Fruit fly (Drosophila melanogaster) whole organism, embryonic: Measurements from ENCODE around the gene CG31883.

Experiments used
- Asciz ChIP-seq: fragments of 200-800 bp; sonication (Bioruptor generic); optimal IDR thresholded peaks from 2 replicates; lab custom pipeline; 2017; ENCODE audit warnings: missing biosample characterization, mild to moderate bottlenecking, missing genetic modification characterization, missing genetic modification reagents
- Awh ChIP-seq: fragments of 200-800 bp; sonication (Bioruptor generic); IDR thresholded peaks from 2 replicates; pipeline ENCODE4, ENCODE4 v1.3.6; 2022; ENCODE audit warnings: missing biosample characterization, missing genetic modification characterization
- CG10959 ChIP-seq: fragments of 200-800 bp; sonication (Bioruptor generic); IDR thresholded peaks from 2 replicates; pipeline ENCODE4 v1.3.6; 2022; ENCODE audit warnings: missing biosample characterization, missing genetic modification characterization
- CG11398 ChIP-seq: fragments of 200-800 bp; sonication (Bioruptor generic); optimal IDR thresholded peaks from 2 replicates; lab custom pipeline; 2016; ENCODE audit warnings: missing biosample characterization, missing genetic modification characterization
- CG11456 ChIP-seq: fragments of 200-800 bp; sonication (Bioruptor generic); IDR thresholded peaks from 3 replicates; pipeline ENCODE4 v1.3.6; 2022; ENCODE audit warnings: missing biosample characterization, missing genetic modification characterization
- CG12391 ChIP-seq: fragments of 200-800 bp; sonication (Bioruptor generic); optimal IDR thresholded peaks from 3 replicates; lab custom pipeline; 2018; ENCODE audit warnings: missing biosample characterization, mild to moderate bottlenecking, missing genetic modification characterization, moderate library complexity
- CG12942 ChIP-seq: fragments of 200-800 bp; sonication (Bioruptor generic); optimal IDR thresholded peaks from 3 replicates; lab custom pipeline; 2016; ENCODE audit warnings: missing biosample characterization, missing genetic modification characterization
- CG14050 ChIP-seq: fragments of 200-800 bp; sonication (Bioruptor generic); IDR thresholded peaks from 3 replicates; pipeline ENCODE4 v1.3.6; 2022; ENCODE audit warnings: missing biosample characterization, missing genetic modification characterization
- CG1529 ChIP-seq: fragments of 200-800 bp; sonication (Bioruptor generic); optimal IDR thresholded peaks from 3 replicates; lab custom pipeline; 2018; ENCODE audit warnings: missing biosample characterization, missing genetic modification characterization
- CG1602 ChIP-seq: fragments of 200-800 bp; sonication (Bioruptor generic); optimal IDR thresholded peaks from 3 replicates; lab custom pipeline; 2016; ENCODE audit warnings: missing biosample characterization, missing genetic modification characterization
- CG18599 ChIP-seq: fragments of 200-800 bp; sonication (Bioruptor generic); optimal IDR thresholded peaks from 3 replicates; lab custom pipeline; 2017; ENCODE audit warnings: missing biosample characterization, missing genetic modification characterization, mild to moderate bottlenecking, moderate library complexity, missing genetic modification reagents
- CG2889 ChIP-seq: fragments of 200-800 bp; sonication (Bioruptor generic); IDR thresholded peaks from 3 replicates; pipeline ENCODE4 v1.3.6; 2022; ENCODE audit warnings: missing biosample characterization, missing genetic modification characterization
- CG34376 ChIP-seq: fragments of 200-800 bp; sonication (Bioruptor generic); optimal IDR thresholded peaks from 2 replicates; lab custom pipeline; 2018; ENCODE audit warnings: missing biosample characterization, mild to moderate bottlenecking, missing genetic modification characterization
- CG4707 ChIP-seq: fragments of 200-800 bp; sonication (Bioruptor generic); optimal IDR thresholded peaks from 2 replicates; lab custom pipeline; 2018; ENCODE audit warnings: missing biosample characterization, mild to moderate bottlenecking, missing genetic modification characterization, moderate library complexity
- CG5245 ChIP-seq: fragments of 200-800 bp; sonication (Bioruptor generic); optimal IDR thresholded peaks from 3 replicates; lab custom pipeline; 2016; ENCODE audit warnings: missing biosample characterization, missing genetic modification characterization
- CG6654 ChIP-seq: fragments of 200-800 bp; sonication (Bioruptor generic); optimal IDR thresholded peaks from 2 replicates; lab custom pipeline; 2017; ENCODE audit warnings: missing biosample characterization, mild to moderate bottlenecking, missing genetic modification characterization
- Deaf1 ChIP-seq: fragments of 200-800 bp; optimal IDR thresholded peaks from 3 replicates; lab custom pipeline; 2019; ENCODE audit warnings: missing biosample characterization, mild to moderate bottlenecking, missing genetic modification characterization, moderate library complexity
- Dref ChIP-seq: fragments of 200-800 bp; sonication (Bioruptor generic); IDR thresholded peaks from 2 replicates; pipeline ENCODE4 v1.3.6; 2022; ENCODE audit warnings: missing biosample characterization, missing genetic modification characterization
- E2f1 ChIP-seq: fragments of 200-800 bp; sonication (Bioruptor generic); IDR thresholded peaks from 2 replicates; pipeline ENCODE4 v1.3.6; 2022; ENCODE audit warnings: missing biosample characterization, missing genetic modification characterization
- HLH3B ChIP-seq: fragments of 200-800 bp; sonication (Bioruptor generic); IDR thresholded peaks from 2 replicates; pipeline ENCODE4 v1.3.6; 2022; ENCODE audit warnings: missing biosample characterization, missing genetic modification characterization
- Hand ChIP-seq: fragments of 200-800 bp; sonication (Bioruptor generic); optimal IDR thresholded peaks from 2 replicates; lab custom pipeline; 2017; ENCODE audit warnings: mild to moderate bottlenecking, missing biosample characterization, missing genetic modification reagents, missing genetic modification characterization
- HmgD ChIP-seq: fragments of 200-800 bp; sonication (Bioruptor generic); optimal IDR thresholded peaks from 3 replicates; lab custom pipeline; 2016; ENCODE audit warnings: missing biosample characterization, missing genetic modification characterization
- Hmx ChIP-seq: fragments of 200-800 bp; sonication (Bioruptor generic); optimal IDR thresholded peaks from 2 replicates; lab custom pipeline; 2016; ENCODE audit warnings: missing biosample characterization, missing genetic modification characterization
- Kr ChIP-seq: fragments of 200-800 bp; sonication (Bioruptor generic); optimal IDR thresholded peaks from 2 replicates; lab custom pipeline; 2017; ENCODE audit warnings: missing biosample characterization, mild to moderate bottlenecking, missing genetic modification characterization
- NK7.1 ChIP-seq: fragments of 200-800 bp; sonication (Bioruptor generic); optimal IDR thresholded peaks from 3 replicates; lab custom pipeline; 2016; ENCODE audit warnings: missing biosample characterization, missing genetic modification characterization
- Oaz ChIP-seq: fragments of 200-800 bp; sonication (Bioruptor generic); IDR thresholded peaks from 2 replicates; pipeline ENCODE4 v1.3.6; 2022; ENCODE audit warnings: missing biosample characterization, missing genetic modification characterization
- Ssrp ChIP-seq: fragments of 200-800 bp; sonication (Bioruptor generic); optimal IDR thresholded peaks from 2 replicates; lab custom pipeline; 2018; ENCODE audit warnings: missing biosample characterization, mild to moderate bottlenecking, missing genetic modification characterization, moderate library complexity
- amos ChIP-seq: fragments of 200-800 bp; sonication (Bioruptor generic); IDR thresholded peaks from 2 replicates; pipeline ENCODE4 v1.3.6; 2022; ENCODE audit warnings: missing biosample characterization, missing genetic modification characterization; ENCODE audit not compliant: partially characterized antibody
- ash1 ChIP-seq: fragments of 200-800 bp; sonication (Bioruptor generic); optimal IDR thresholded peaks from 2 replicates; lab custom pipeline; 2018; ENCODE audit warnings: missing biosample characterization, mild to moderate bottlenecking, missing genetic modification characterization
- bsh ChIP-seq, 2 experiments: fragments of 200-800 bp; sonication (Bioruptor generic); optimal IDR thresholded peaks; 2 replicates each; lab custom pipeline; 2017 to 2018; ENCODE audit warnings: mild to moderate bottlenecking in 2 of 2, missing biosample characterization in 2 of 2, missing genetic modification characterization in 2 of 2, moderate library complexity in 1 of 2
- chinmo ChIP-seq: fragments of 200-800 bp; sonication (Bioruptor generic); IDR thresholded peaks from 4 replicates; pipeline ENCODE4 v1.3.6; 2022; ENCODE audit warnings: missing biosample characterization, missing genetic modification characterization; ENCODE audit not compliant: partially characterized antibody
- cwo ChIP-seq: fragments of 200-800 bp; sonication (Bioruptor generic); optimal IDR thresholded peaks from 3 replicates; lab custom pipeline; 2017; ENCODE audit warnings: missing biosample characterization, missing genetic modification characterization, mild to moderate bottlenecking, moderate library complexity, missing genetic modification reagents
- disco-r ChIP-seq: fragments of 200-800 bp; sonication (Bioruptor generic); optimal IDR thresholded peaks from 2 replicates; lab custom pipeline; 2016; ENCODE audit warnings: missing biosample characterization, missing genetic modification characterization
- hb ChIP-seq: fragments of 200-800 bp; sonication (Bioruptor generic); IDR thresholded peaks from 3 replicates; pipeline ENCODE4 v1.3.6; 2022; ENCODE audit warnings: missing biosample characterization, missing genetic modification characterization; ENCODE audit not compliant: partially characterized antibody
- ind ChIP-seq: fragments of 200-800 bp; sonication (Bioruptor generic); optimal IDR thresholded peaks from 3 replicates; lab custom pipeline; 2016; ENCODE audit warnings: missing biosample characterization, missing genetic modification characterization
- inv ChIP-seq: fragments of 200-800 bp; sonication (Bioruptor generic); IDR thresholded peaks from 2 replicates; pipeline ENCODE4 v1.3.6; 2022; ENCODE audit warnings: missing biosample characterization, missing genetic modification characterization; ENCODE audit not compliant: partially characterized antibody
- klu ChIP-seq: fragments of 200-800 bp; sonication (Bioruptor generic); IDR thresholded peaks from 2 replicates; pipeline ENCODE4 v1.3.6; 2022; ENCODE audit warnings: missing biosample characterization, missing genetic modification characterization
- lab ChIP-seq: fragments of 200-800 bp; sonication (Bioruptor generic); optimal IDR thresholded peaks from 3 replicates; lab custom pipeline; 2017; ENCODE audit warnings: missing biosample characterization, missing genetic modification characterization, mild to moderate bottlenecking, moderate library complexity, missing genetic modification reagents
- lmd ChIP-seq: fragments of 200-800 bp; sonication (Bioruptor generic); IDR thresholded peaks from 2 replicates; pipeline ENCODE4 v1.3.6; 2022; ENCODE audit warnings: missing biosample characterization, missing genetic modification characterization
- org-1 ChIP-seq: fragments of 200-800 bp; sonication (Bioruptor generic); optimal IDR thresholded peaks from 2 replicates; lab custom pipeline; 2017; ENCODE audit warnings: missing biosample characterization, missing genetic modification characterization
- pfk ChIP-seq: fragments of 200-800 bp; sonication (Bioruptor generic); optimal IDR thresholded peaks from 2 replicates; lab custom pipeline; 2018; ENCODE audit warnings: missing biosample characterization, mild to moderate bottlenecking, missing genetic modification characterization, moderate library complexity
- prd ChIP-seq, 3 experiments: fragments of >200 bp in 2 of 3; fragments of 200-800 bp in 1 of 3; sonication (Bioruptor generic) in 1 of 3; optimal IDR thresholded peaks in 2 of 3; IDR thresholded peaks in 1 of 3; 2 replicates in 2 of 3; 3 replicates in 1 of 3; pipeline versions ENCODE4 v1.3.6 to Lab custom; 2017 to 2022; ENCODE audit warnings: missing biosample characterization in 1 of 3, missing genetic modification characterization in 1 of 3
- psq ChIP-seq: fragments of 200-800 bp; sonication (Bioruptor generic); optimal IDR thresholded peaks from 2 replicates; lab custom pipeline; 2017; ENCODE audit warnings: missing biosample characterization, missing genetic modification characterization
- salm ChIP-seq: fragments of 200-800 bp; sonication (Bioruptor generic); optimal IDR thresholded peaks from 2 replicates; lab custom pipeline; 2018; ENCODE audit warnings: missing biosample characterization, mild to moderate bottlenecking, missing genetic modification characterization
- slp2 ChIP-seq: fragments of 200-800 bp; sonication (Bioruptor generic); optimal IDR thresholded peaks from 2 replicates; lab custom pipeline; 2016; ENCODE audit warnings: missing biosample characterization, missing genetic modification characterization
- so ChIP-seq: fragments of 200-800 bp; sonication (Bioruptor generic); IDR thresholded peaks from 3 replicates; pipeline ENCODE4 v1.3.6; 2022; ENCODE audit warnings: missing biosample characterization, missing genetic modification characterization
- tll ChIP-seq, 2 experiments: fragments of 200-800 bp in 1 of 2; fragments of >200 bp in 1 of 2; sonication (Bioruptor generic) in 1 of 2; optimal IDR thresholded peaks; 2 replicates each; lab custom pipeline; 2017 to 2019; ENCODE audit warnings: missing biosample characterization in 2 of 2, missing genetic modification characterization in 2 of 2, mild to moderate bottlenecking in 1 of 2, moderate library complexity in 1 of 2
- twi ChIP-seq: fragments of 200-800 bp; optimal IDR thresholded peaks from 2 replicates; lab custom pipeline; 2019; ENCODE audit warnings: missing biosample characterization, mild to moderate bottlenecking, missing genetic modification characterization, moderate library complexity

CG31883 gene

dm6 chr2L:9502786-9503443 is 25.4 kb upstream of the CG31883 start (continued):
- peak; percentile 79 for TF ChIP-seq E2f1 (GFP tag; lab: Robert Waterston, UW)
- TF ChIP-seq salm (tag; lab: Kevin White, UChicago): peak; percentile 75
- TF ChIP-seq Ssrp: peak; percentile 58
- TF ChIP-seq lmd: peak; percentile 80
- peak; percentile 37 for TF ChIP-seq CG4707 (GFP tag; lab: Kevin White, UChicago)
- no peak for TF ChIP-seq slp2
- no peak for TF ChIP-seq twi (tag; lab: Kevin White, UChicago)
- TF ChIP-seq CG11398 (GFP tag; lab: Kevin White, UChicago): no peak
- peak in 1 of 2 experiments; percentile 78 for TF ChIP-seq bsh (GFP tag; optimal IDR thresholded peaks at IDR 0.05; lab: Kevin White, UChicago)
- TF ChIP-seq CG11456 (GFP tag; lab: Robert Waterston, UW): peak; percentile 77
- peak; percentile 48 for TF ChIP-seq klu (GFP tag; lab: Robert Waterston, UW)
- TF ChIP-seq NK7.1 (GFP tag; lab: Kevin White, UChicago): no peak
- no peak for TF ChIP-seq CG6654 (GFP tag; lab: Kevin White, UChicago)
- peak; percentile 40 for TF ChIP-seq cwo (GFP tag; lab: Kevin White, UChicago)
- TF ChIP-seq CG34376 (GFP tag; lab: Kevin White, UChicago): no peak
- TF ChIP-seq HmgD (GFP tag; lab: Kevin White, UChicago): no peak
- peak; percentile 78; the same call in 2 of the 3 replicates for TF ChIP-seq CG2889
- TF ChIP-seq CG1529 (GFP tag; lab: Kevin White, UChicago): peak; percentile 66
- peak; percentile 77 for TF ChIP-seq CG14050
- no peak for TF ChIP-seq Hmx (GFP tag; lab: Kevin White, UChicago)
- peak; percentile 65 for TF ChIP-seq CG18599 (GFP tag; lab: Kevin White, UChicago)
- TF ChIP-seq ind: peak; percentile 43
- TF ChIP-seq CG1602: peak; percentile 54
- TF ChIP-seq tll (GFP tag; optimal IDR thresholded peaks at IDR 0.05; lab: Kevin White, UChicago): no peak
- TF ChIP-seq psq: peak; percentile 28
- TF ChIP-seq lab (GFP tag; lab: Kevin White, UChicago): peak; percentile 69
- TF ChIP-seq disco-r (GFP tag; lab: Kevin White, UChicago): no peak
- TF ChIP-seq Asciz (GFP tag; lab: Kevin White, UChicago): peak; percentile 55
- no peak for TF ChIP-seq prd (optimal IDR thresholded peaks at IDR 0.05; lab: Kevin White, UChicago)
- peak; percentile 81 for TF ChIP-seq prd (GFP tag; IDR thresholded peaks at IDR 0.05; lab: Robert Waterston, UW)
- TF ChIP-seq inv (GFP tag; lab: Robert Waterston, UW): no peak
- peak; percentile 33 for TF ChIP-seq org-1 (GFP tag; lab: Kevin White, UChicago)
- no peak for TF ChIP-seq pfk
- TF ChIP-seq so: peak; percentile 83
- TF ChIP-seq ash1 (GFP tag; lab: Kevin White, UChicago): no peak
- peak; percentile 21 for TF ChIP-seq CG5245 (GFP tag; lab: Kevin White, UChicago)
- TF ChIP-seq Hand (GFP tag; lab: Kevin White, UChicago): no peak
- no peak for TF ChIP-seq Kr
- peak; percentile 14 for TF ChIP-seq Deaf1 (tag; lab: Kevin White, UChicago)
- peak; percentile 78; the same call in 1 of the 2 replicates for TF ChIP-seq Awh (GFP tag; lab: Robert Waterston, UW)
- TF ChIP-seq CG10959 (GFP tag; lab: Robert Waterston, UW): no peak
- no peak for TF ChIP-seq Dref (GFP tag; lab: Robert Waterston, UW)
- peak; percentile 2 for TF ChIP-seq CG12942 (GFP tag; lab: Kevin White, UChicago)
- 0 out of 3 replicates have a peak, but pooled peaks have one; percentile 10 for TF ChIP-seq hb (GFP tag; lab: Robert Waterston, UW)
- no peak for TF ChIP-seq amos (GFP tag; lab: Robert Waterston, UW)
- TF ChIP-seq chinmo (GFP tag; lab: Robert Waterston, UW): peak; percentile 86; the same call in 2 of the 4 replicates
- peak; percentile 89 for TF ChIP-seq HLH3B (GFP tag; lab: Robert Waterston, UW)
- TF ChIP-seq Oaz: peak; percentile 67; the same call in 1 of the 2 replicates
- TF ChIP-seq CG12391 (tag; lab: Kevin White, UChicago): peak; percentile 79
